Worm (Caenorhabditis elegans): Measurements from ENCODE around the gene psmd-9.

The psmd-9 gene

DNA sequence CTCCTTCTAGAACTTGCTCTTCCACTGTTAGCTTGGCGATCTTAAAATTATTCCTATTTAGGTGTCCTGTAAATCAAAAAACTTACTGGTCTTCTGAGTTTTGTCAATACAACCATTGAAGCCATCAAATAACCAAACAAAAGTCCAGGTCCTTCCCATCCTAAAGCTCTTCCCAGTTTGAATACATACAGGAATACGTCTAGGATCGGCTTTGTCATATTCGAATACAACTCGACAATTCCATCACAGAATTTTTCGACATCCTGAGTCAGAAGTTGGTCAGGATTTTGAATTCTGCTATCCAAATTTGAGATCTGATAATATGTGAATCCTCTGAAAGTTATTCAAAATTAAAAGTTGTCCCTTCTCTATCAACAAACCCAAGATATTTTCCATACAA lies 19.6 kb upstream of the psmd-9 start:
- TF ChIP-seq nhr-67 (tag; optimal IDR thresholded peaks at IDR 0.05) = no peak
- no peak for TF ChIP-seq ama-1 (optimal IDR thresholded peaks at IDR 0.05)

DNA sequence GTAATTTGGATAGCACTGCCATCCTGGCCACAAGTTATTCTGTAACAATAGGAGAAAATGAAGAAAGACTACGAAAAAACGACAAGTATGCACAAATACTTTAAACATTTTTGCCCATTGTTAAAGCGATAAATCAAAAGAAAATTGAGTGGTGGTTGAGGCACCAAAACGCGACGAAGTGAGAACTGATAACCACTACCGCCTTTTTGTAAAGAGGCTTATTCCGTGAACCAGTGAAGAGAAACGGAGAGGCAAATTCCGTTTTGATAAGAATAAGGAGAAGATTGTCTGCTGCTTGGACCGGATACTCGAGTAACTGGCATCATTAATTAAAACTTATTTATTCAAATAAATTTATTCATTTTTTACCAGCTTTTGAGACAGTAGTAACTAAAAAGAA lies 18.2 kb upstream of the psmd-9 start, which contains the start of gene pmp-1:
TSS of gene pmp-1 (minus strand) at position 39 of the 400 bp plus-strand sequence.
- no peak for TF ChIP-seq ceh-28 (tag; optimal IDR thresholded peaks at IDR 0.05)
- peak; percentile 54 for TF ChIP-seq pqm-1 (tag; optimal IDR thresholded peaks at IDR 0.05)
- peak; percentile 80 for TF ChIP-seq elt-2 (tag; optimal IDR thresholded peaks at IDR 0.05)

DNA sequence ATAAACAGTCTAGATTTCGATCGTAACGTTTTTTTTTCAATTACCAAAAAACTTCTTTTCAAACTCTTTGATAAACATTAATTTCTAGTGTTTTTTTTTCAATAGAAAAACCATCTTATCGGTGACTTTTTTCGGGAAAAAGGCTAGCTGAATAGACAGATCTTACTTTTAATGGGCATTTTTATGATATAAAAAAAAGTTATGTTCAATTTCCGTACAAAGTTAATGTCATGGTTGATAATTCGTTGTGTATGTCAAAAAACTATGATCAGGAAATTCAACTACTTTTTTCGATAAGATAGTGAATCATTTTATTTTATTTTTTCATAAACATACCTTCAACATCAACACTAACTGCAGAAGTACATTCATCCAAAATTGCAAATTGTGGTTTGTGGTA lies 17.3 kb upstream of the psmd-9 start:
- TF ChIP-seq ztf-11 (tag; optimal IDR thresholded peaks at IDR 0.05) (no peak), elt-2 (tag; optimal IDR thresholded peaks at IDR 0.05) (peak; percentile 64)

DNA sequence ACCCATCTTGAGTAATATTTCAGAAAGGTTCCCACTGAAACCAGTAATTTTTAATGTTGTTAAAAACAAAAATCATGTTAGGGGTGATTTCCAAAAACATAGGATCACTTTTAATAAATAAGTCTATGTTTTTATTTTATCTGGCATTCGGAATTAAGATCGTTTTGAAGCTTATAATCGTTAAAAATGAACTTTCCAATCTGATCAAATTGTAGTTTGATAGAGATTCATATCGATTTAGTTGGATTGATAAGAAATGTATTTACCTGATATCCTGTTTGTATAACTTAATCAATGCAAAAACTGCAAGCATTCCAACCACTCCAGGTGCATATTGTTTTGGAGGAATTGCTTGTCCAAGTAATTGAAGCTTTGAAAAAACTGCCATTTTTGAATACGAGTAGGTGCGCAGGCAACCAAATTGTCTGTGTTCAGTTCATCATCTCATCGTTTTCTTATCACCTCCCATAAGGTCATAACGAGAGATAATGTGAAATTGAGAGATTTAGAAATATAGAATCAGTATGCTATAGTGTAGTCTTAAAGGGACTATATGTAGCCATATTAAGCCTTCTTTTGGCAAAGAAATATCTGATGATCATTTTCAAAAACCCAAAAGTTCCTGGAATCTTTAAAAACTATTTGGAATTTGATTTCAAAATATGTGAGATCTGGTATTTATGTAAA lies 14.4 kb upstream of the psmd-9 start, which contains the start of gene pmp-2:
TSS of gene pmp-2 (minus strand) at position 487 of the 687 bp plus-strand sequence.
- TF ChIP-seq nhr-12 (tag; optimal IDR thresholded peaks at IDR 0.05) (no peak), mdl-1 (tag; optimal IDR thresholded peaks at IDR 0.05) (no peak), lin-39 (tag; optimal IDR thresholded peaks at IDR 0.05) (no peak), nhr-237 (tag; optimal IDR thresholded peaks at IDR 0.05) (no peak), elt-2 (tag; optimal IDR thresholded peaks at IDR 0.05) (peak; percentile 40), egl-5 (tag; optimal IDR thresholded peaks at IDR 0.05) (no peak), sea-2 (GFP tag; optimal IDR thresholded peaks at IDR 0.05) (no peak), ceh-82 (tag; optimal IDR thresholded peaks at IDR 0.05) (no peak), pha-4 (tag; optimal IDR thresholded peaks at IDR 0.05) (no peak), snpc-4 (tag; optimal IDR thresholded peaks at IDR 0.05) (no peak), ztf-11 (tag; optimal IDR thresholded peaks at IDR 0.05) (no peak), tbx-2 (tag; optimal IDR thresholded peaks at IDR 0.05) (no peak), nhr-11 (tag; optimal IDR thresholded peaks at IDR 0.05) (no peak), hmg-11 (tag; optimal IDR thresholded peaks at IDR 0.05) (no peak), unc-62 (GFP tag; optimal IDR thresholded peaks at IDR 0.05) (no peak), daf-12 (tag; optimal IDR thresholded peaks at IDR 0.05) (no peak), skn-1 (tag; optimal IDR thresholded peaks at IDR 0.05) (no peak), ama-1 (optimal IDR thresholded peaks at IDR 0.05) (no peak), ceh-16 (tag; optimal IDR thresholded peaks at IDR 0.05) (no peak), nhr-43 (tag; optimal IDR thresholded peaks at IDR 0.05; ENCODE audit: poor library complexity, severe bottlenecking) (peak; percentile 18), ztf-4 (tag; optimal IDR thresholded peaks at IDR 0.05) (no peak), nfya-1 (tag; optimal IDR thresholded peaks at IDR 0.05; ENCODE audit: insufficient read depth) (no peak), nhr-23 (tag; optimal IDR thresholded peaks at IDR 0.05) (peak; percentile 11), pqm-1 (tag; optimal IDR thresholded peaks at IDR 0.05) (peak; percentile 8), lin-15B (tag; optimal IDR thresholded peaks at IDR 0.05) (no peak), ceh-28 (tag; optimal IDR thresholded peaks at IDR 0.05) (peak; percentile 6), ceh-9 (tag; optimal IDR thresholded peaks at IDR 0.05) (no peak), nhr-77 (tag; optimal IDR thresholded peaks at IDR 0.05) (no peak), nhr-76 (tag; optimal IDR thresholded peaks at IDR 0.05) (peak; percentile 42), ZK546.5 (tag; optimal IDR thresholded peaks at IDR 0.05) (no peak)

DNA sequence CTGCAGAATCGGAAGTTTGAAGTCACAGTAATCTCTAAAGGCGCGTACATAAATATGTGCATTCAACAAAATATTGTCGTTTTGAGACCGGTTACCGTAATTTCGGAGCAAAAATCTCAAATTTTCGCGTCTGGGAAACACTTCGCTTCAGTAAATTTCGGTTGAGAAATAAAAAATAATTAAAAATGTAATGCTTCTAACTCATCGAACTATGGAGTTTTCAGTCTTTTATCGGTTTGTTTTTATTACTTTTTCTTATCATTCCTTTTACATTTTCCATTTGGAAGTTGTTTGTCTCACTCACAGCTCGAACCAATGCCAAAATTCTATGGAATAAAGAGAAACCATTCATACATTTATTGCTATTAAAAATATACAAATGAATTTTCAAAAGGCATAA lies 13.7 kb upstream of the psmd-9 start:
- TF ChIP-seq nhr-77 (tag; optimal IDR thresholded peaks at IDR 0.05) (no peak), ama-1 (optimal IDR thresholded peaks at IDR 0.05) (peak; percentile 91), ZK546.5 (tag; optimal IDR thresholded peaks at IDR 0.05) (no peak), ztf-11 (tag; optimal IDR thresholded peaks at IDR 0.05) (no peak), elt-1 (tag; optimal IDR thresholded peaks at IDR 0.05) (no peak), nhr-11 (tag; optimal IDR thresholded peaks at IDR 0.05) (no peak), daf-12 (tag; optimal IDR thresholded peaks at IDR 0.05) (no peak), snpc-4 (tag; optimal IDR thresholded peaks at IDR 0.05) (no peak), nhr-237 (tag; optimal IDR thresholded peaks at IDR 0.05) (no peak), lin-15B (tag; optimal IDR thresholded peaks at IDR 0.05) (no peak), egl-27 (tag; optimal IDR thresholded peaks at IDR 0.05) (no peak), ceh-28 (tag; optimal IDR thresholded peaks at IDR 0.05) (no peak), nhr-12 (tag; optimal IDR thresholded peaks at IDR 0.05) (no peak), aly-2 (tag; optimal IDR thresholded peaks at IDR 0.05) (no peak), elt-2 (tag; optimal IDR thresholded peaks at IDR 0.05) (peak; percentile 66), mml-1 (tag; optimal IDR thresholded peaks at IDR 0.05) (no peak), hmg-11 (tag; optimal IDR thresholded peaks at IDR 0.05) (no peak), R02D3.7 (tag; optimal IDR thresholded peaks at IDR 0.05) (no peak), elt-3 (tag; optimal IDR thresholded peaks at IDR 0.05) (no peak), tbx-2 (tag; optimal IDR thresholded peaks at IDR 0.05) (peak; percentile 29), lin-39 (tag; optimal IDR thresholded peaks at IDR 0.05) (no peak), egl-5 (tag; optimal IDR thresholded peaks at IDR 0.05) (no peak), sea-2 (GFP tag; optimal IDR thresholded peaks at IDR 0.05) (no peak), nhr-25 (tag; optimal IDR thresholded peaks at IDR 0.05) (no peak), nhr-28 (tag; optimal IDR thresholded peaks at IDR 0.05) (no peak), nfya-1 (tag; optimal IDR thresholded peaks at IDR 0.05; ENCODE audit: insufficient read depth) (peak; percentile 21), unc-39 (tag; optimal IDR thresholded peaks at IDR 0.05) (no peak), nhr-67 (tag; optimal IDR thresholded peaks at IDR 0.05) (no peak), skn-1 (tag; optimal IDR thresholded peaks at IDR 0.05) (no peak), unc-62 (GFP tag; optimal IDR thresholded peaks at IDR 0.05) (no peak), zag-1 (tag; optimal IDR thresholded peaks at IDR 0.05) (no peak), pqm-1 (tag; optimal IDR thresholded peaks at IDR 0.05) (peak; percentile 63), jun-1 (tag; optimal IDR thresholded peaks at IDR 0.05) (peak; percentile 10)

Data from whole organism, L3 larva.